Fruit fly (Drosophila melanogaster) whole organism, embryonic: ENCODE measurements around the gene Nazo.

Experiments
- ATbp ChIP-seq: fragments of 200-800 bp; sonication (Bioruptor generic); optimal IDR thresholded peaks from 2 replicates; lab custom pipeline; 2017; ENCODE audit warnings: missing biosample characterization, mild to moderate bottlenecking, missing genetic modification characterization, missing genetic modification reagents
- Antp ChIP-seq: fragments of 200-800 bp; sonication (Bioruptor generic); optimal IDR thresholded peaks from 3 replicates; lab custom pipeline; 2016; ENCODE audit warnings: missing biosample characterization, missing genetic modification characterization
- Awh ChIP-seq: fragments of 200-800 bp; sonication (Bioruptor generic); IDR thresholded peaks from 2 replicates; pipeline ENCODE4, ENCODE4 v1.3.6; 2022; ENCODE audit warnings: missing biosample characterization, missing genetic modification characterization
- B-H1 ChIP-seq: fragments of 200-800 bp; sonication (Bioruptor generic); IDR thresholded peaks from 3 replicates; pipeline ENCODE4 v1.3.6; 2022; ENCODE audit warnings: missing biosample characterization, missing genetic modification characterization
- B-H2 ChIP-seq: fragments of 200-800 bp; sonication (Bioruptor generic); optimal IDR thresholded peaks from 2 replicates; lab custom pipeline; 2018; ENCODE audit warnings: missing biosample characterization, mild to moderate bottlenecking, missing genetic modification characterization
- CG10431 ChIP-seq: fragments of 200-800 bp; sonication (Bioruptor generic); optimal IDR thresholded peaks from 3 replicates; lab custom pipeline; 2018; ENCODE audit warnings: missing biosample characterization, mild to moderate bottlenecking, missing genetic modification characterization
- CG11560 ChIP-seq: fragments of 200-800 bp; sonication (Bioruptor generic); IDR thresholded peaks from 3 replicates; pipeline ENCODE4 v1.3.6; 2022; ENCODE audit warnings: missing biosample characterization, missing genetic modification characterization
- CG12391 ChIP-seq: fragments of 200-800 bp; sonication (Bioruptor generic); optimal IDR thresholded peaks from 3 replicates; lab custom pipeline; 2018; ENCODE audit warnings: missing biosample characterization, mild to moderate bottlenecking, missing genetic modification characterization, moderate library complexity
- CG14667 ChIP-seq: fragments of 200-800 bp; sonication (Bioruptor generic); IDR thresholded peaks from 2 replicates; pipeline ENCODE4 v1.3.6; 2022; ENCODE audit warnings: missing biosample characterization, missing genetic modification characterization
- CG16813 ChIP-seq: fragments of 200-800 bp; sonication (Bioruptor generic); IDR thresholded peaks from 3 replicates; pipeline ENCODE4 v1.3.6; 2022; ENCODE audit warnings: missing biosample characterization, missing genetic modification characterization; ENCODE audit not compliant: partially characterized antibody
- CG2199 ChIP-seq: fragments of 200-800 bp; sonication (Bioruptor generic); IDR thresholded peaks from 3 replicates; pipeline ENCODE4 v1.3.6; 2022; ENCODE audit warnings: missing biosample characterization, missing genetic modification characterization
- CG30403 ChIP-seq: fragments of 200-800 bp; sonication (Bioruptor generic); optimal IDR thresholded peaks from 3 replicates; lab custom pipeline; 2016; ENCODE audit warnings: missing biosample characterization, missing genetic modification characterization
- CG32767 ChIP-seq: fragments of 200-800 bp; sonication (Bioruptor generic); IDR thresholded peaks from 2 replicates; pipeline ENCODE4 v1.3.6; 2022; ENCODE audit warnings: missing biosample characterization, missing genetic modification characterization
- CG33557 ChIP-seq: fragments of 200-800 bp; sonication (Bioruptor generic); optimal IDR thresholded peaks from 2 replicates; lab custom pipeline; 2019; ENCODE audit warnings: missing biosample characterization, mild to moderate bottlenecking, missing genetic modification characterization, moderate library complexity
- CG34224 ChIP-seq: fragments of 200-800 bp; sonication (Bioruptor generic); IDR thresholded peaks from 3 replicates; pipeline ENCODE4 v1.3.6; 2022; ENCODE audit warnings: missing biosample characterization, missing genetic modification characterization; ENCODE audit not compliant: partially characterized antibody
- CG3838 ChIP-seq: fragments of 200-800 bp; sonication (Bioruptor generic); optimal IDR thresholded peaks from 3 replicates; lab custom pipeline; 2016; ENCODE audit warnings: missing biosample characterization, missing genetic modification characterization
- CG42726 ChIP-seq: fragments of 200-800 bp; sonication (Bioruptor generic); IDR thresholded peaks from 2 replicates; pipeline ENCODE4 v1.3.6; 2022; ENCODE audit warnings: missing biosample characterization, missing genetic modification characterization; ENCODE audit not compliant: partially characterized antibody
- CG6791 ChIP-seq: fragments of 200-800 bp; sonication (Bioruptor generic); IDR thresholded peaks from 3 replicates; pipeline ENCODE4 v1.3.6; 2022; ENCODE audit warnings: missing biosample characterization, missing genetic modification characterization; ENCODE audit not compliant: partially characterized antibody
- CG6854 ChIP-seq: fragments of 200-800 bp; sonication (Bioruptor generic); optimal IDR thresholded peaks from 3 replicates; lab custom pipeline; 2017; ENCODE audit warnings: missing biosample characterization, mild to moderate bottlenecking, missing genetic modification characterization
- CG8478 ChIP-seq: fragments of >200 bp; optimal IDR thresholded peaks from 2 replicates; lab custom pipeline; 2018
- CG9876 ChIP-seq: fragments of 200-800 bp; sonication (Bioruptor generic); optimal IDR thresholded peaks from 2 replicates; lab custom pipeline; 2016; ENCODE audit warnings: missing biosample characterization, missing genetic modification characterization
- CTCF ChIP-seq: fragments of 200-800 bp; sonication (Bioruptor generic); optimal IDR thresholded peaks from 2 replicates; lab custom pipeline; 2017; ENCODE audit warnings: missing biosample characterization, mild to moderate bottlenecking, missing genetic modification characterization, moderate library complexity
- D ChIP-seq, 2 experiments: fragments of 200-800 bp in 1 of 2; fragments of >200 bp in 1 of 2; sonication (Bioruptor generic) in 1 of 2; optimal IDR thresholded peaks; 2 replicates in 1 of 2; 3 replicates in 1 of 2; lab custom pipeline; 2017; ENCODE audit warnings: mild to moderate bottlenecking in 1 of 2, missing biosample characterization in 1 of 2, missing genetic modification characterization in 1 of 2, missing genetic modification reagents in 1 of 2
- E2f1 ChIP-seq: fragments of 200-800 bp; sonication (Bioruptor generic); IDR thresholded peaks from 2 replicates; pipeline ENCODE4 v1.3.6; 2022; ENCODE audit warnings: missing biosample characterization, missing genetic modification characterization
- E2f2 ChIP-seq: fragments of 200-800 bp; sonication (Bioruptor generic); IDR thresholded peaks from 2 replicates; pipeline ENCODE4 v1.3.6; 2022; ENCODE audit warnings: missing biosample characterization, missing genetic modification characterization
- Hmx ChIP-seq: fragments of 200-800 bp; sonication (Bioruptor generic); optimal IDR thresholded peaks from 2 replicates; lab custom pipeline; 2016; ENCODE audit warnings: missing biosample characterization, missing genetic modification characterization
- Med ChIP-seq: fragments of 200-800 bp; sonication (Bioruptor generic); peaks from one replicate; lab custom pipeline; 2016; ENCODE audit warnings: missing biosample characterization, missing genetic modification characterization, mild to moderate bottlenecking, inconsistent platforms, moderate library complexity
- Oli ChIP-seq: fragments of 200-800 bp; sonication (Bioruptor generic); optimal IDR thresholded peaks from 2 replicates; lab custom pipeline; 2018; ENCODE audit warnings: missing biosample characterization, mild to moderate bottlenecking, missing genetic modification characterization, moderate library complexity
- Spps ChIP-seq: fragments of 200-800 bp; sonication (Bioruptor generic); optimal IDR thresholded peaks from 2 replicates; lab custom pipeline; 2018; ENCODE audit warnings: missing biosample characterization, mild to moderate bottlenecking, missing genetic modification characterization
- Stat92E ChIP-seq, 3 experiments: fragments of >200 bp in 2 of 3; fragments of 200-800 bp in 1 of 3; sonication (Bioruptor generic) in 1 of 3; optimal IDR thresholded peaks; 2 replicates each; lab custom pipeline; 2017 to 2019; ENCODE audit warnings: missing biosample characterization in 3 of 3, missing genetic modification characterization in 3 of 3, mild to moderate bottlenecking in 1 of 3, moderate library complexity in 1 of 3
- Tbp ChIP-seq: fragments of >200 bp; optimal IDR thresholded peaks from 2 replicates; lab custom pipeline; 2018; ENCODE audit warnings: missing biosample characterization, missing genetic modification characterization
- YL-1 ChIP-seq: fragments of 200-800 bp; sonication (Bioruptor generic); optimal IDR thresholded peaks from 3 replicates; lab custom pipeline; 2017; ENCODE audit warnings: missing biosample characterization, mild to moderate bottlenecking, missing genetic modification characterization
- amos ChIP-seq: fragments of 200-800 bp; sonication (Bioruptor generic); IDR thresholded peaks from 2 replicates; pipeline ENCODE4 v1.3.6; 2022; ENCODE audit warnings: missing biosample characterization, missing genetic modification characterization; ENCODE audit not compliant: partially characterized antibody
- ash1 ChIP-seq: fragments of 200-800 bp; sonication (Bioruptor generic); optimal IDR thresholded peaks from 2 replicates; lab custom pipeline; 2018; ENCODE audit warnings: missing biosample characterization, mild to moderate bottlenecking, missing genetic modification characterization
- bab2 ChIP-seq: fragments of 200-800 bp; sonication (Bioruptor generic); optimal IDR thresholded peaks from 2 replicates; lab custom pipeline; 2016; ENCODE audit warnings: missing biosample characterization, missing genetic modification characterization
- bigmax ChIP-seq: fragments of 200-800 bp; sonication (Bioruptor generic); optimal IDR thresholded peaks from 2 replicates; lab custom pipeline; 2018; ENCODE audit warnings: missing biosample characterization, mild to moderate bottlenecking, missing genetic modification characterization
- gcm ChIP-seq: fragments of 200-800 bp; sonication (Bioruptor generic); optimal IDR thresholded peaks from 2 replicates; lab custom pipeline; 2019; ENCODE audit warnings: missing biosample characterization, mild to moderate bottlenecking, missing genetic modification characterization, moderate library complexity
- gcm2 ChIP-seq: fragments of 200-800 bp; sonication (Bioruptor generic); optimal IDR thresholded peaks from 2 replicates; lab custom pipeline; 2016; ENCODE audit warnings: missing biosample characterization, missing genetic modification characterization
- hkb ChIP-seq, 2 experiments: fragments of 200-800 bp in 1 of 2; fragments of >200 bp in 1 of 2; sonication (Bioruptor generic) in 1 of 2; IDR thresholded peaks in 1 of 2; optimal IDR thresholded peaks in 1 of 2; 2 replicates each; pipeline versions ENCODE4 v1.3.6 to Lab custom; 2017 to 2022; ENCODE audit warnings: missing biosample characterization in 1 of 2, missing genetic modification characterization in 1 of 2
- insv ChIP-seq, 2 experiments: fragments of 200-800 bp; sonication (Bioruptor generic); optimal IDR thresholded peaks; 3 replicates each; lab custom pipeline; 2016 to 2018; ENCODE audit warnings: missing biosample characterization in 2 of 2, missing genetic modification characterization in 2 of 2
- knrl ChIP-seq: fragments of 200-800 bp; sonication (Bioruptor generic); IDR thresholded peaks from 3 replicates; pipeline ENCODE4 v1.3.6; 2022; ENCODE audit warnings: missing biosample characterization, missing genetic modification characterization; ENCODE audit not compliant: partially characterized antibody
- nerfin-2 ChIP-seq: fragments of 200-800 bp; sonication (Bioruptor generic); IDR thresholded peaks from 2 replicates; pipeline ENCODE4 v1.3.6; 2022; ENCODE audit warnings: missing biosample characterization, missing genetic modification characterization; ENCODE audit not compliant: partially characterized antibody
- onecut ChIP-seq: fragments of 200-800 bp; sonication (Bioruptor generic); IDR thresholded peaks from 2 replicates; pipeline ENCODE4 v1.3.6; 2022; ENCODE audit warnings: missing biosample characterization, missing genetic modification characterization
- so ChIP-seq: fragments of 200-800 bp; sonication (Bioruptor generic); IDR thresholded peaks from 3 replicates; pipeline ENCODE4 v1.3.6; 2022; ENCODE audit warnings: missing biosample characterization, missing genetic modification characterization
- tap ChIP-seq: fragments of 200-800 bp; optimal IDR thresholded peaks from 3 replicates; lab custom pipeline; 2019; ENCODE audit warnings: missing biosample characterization, mild to moderate bottlenecking, missing genetic modification characterization, moderate library complexity
- trem ChIP-seq: fragments of 200-800 bp; optimal IDR thresholded peaks from 3 replicates; lab custom pipeline; 2019; ENCODE audit warnings: missing biosample characterization, mild to moderate bottlenecking, missing genetic modification characterization, moderate library complexity
- wdn ChIP-seq: fragments of 200-800 bp; sonication (Bioruptor generic); IDR thresholded peaks from 2 replicates; pipeline ENCODE4 v1.3.6; 2022; ENCODE audit warnings: missing biosample characterization, missing genetic modification characterization

The Nazo gene

dm6 chr3R:8305110-8305509 is 17.4 kb downstream of the Nazo start, which contains the start of gene Sgt1 (continued):
- TF ChIP-seq CG11560 (tag; lab: Robert Waterston, UW) (peak; percentile 60; the same call in 2 of the 3 replicates), Antp (peak; percentile 65), tap (tag; lab: Kevin White, UChicago) (no peak), CG10431 (GFP tag; lab: Kevin White, UChicago) (no peak), Hmx (GFP tag; lab: Kevin White, UChicago) (no peak), CG3838 (GFP tag; lab: Kevin White, UChicago) (no peak), ash1 (GFP tag; lab: Kevin White, UChicago) (no peak), CG42726 (GFP tag; lab: Robert Waterston, UW) (peak; percentile 71), bab2 (GFP tag; lab: Kevin White, UChicago) (peak; percentile 41), CG12391 (tag; lab: Kevin White, UChicago) (peak; percentile 46), knrl (GFP tag; lab: Robert Waterston, UW) (peak; percentile 74), Tbp (GFP tag; lab: Kevin White, UChicago) (no peak), CG14667 (GFP tag; lab: Robert Waterston, UW) (no peak), B-H2 (peak; percentile 88), YL-1 (GFP tag; lab: Kevin White, UChicago) (peak; percentile 87), CG6791 (GFP tag; lab: Robert Waterston, UW) (peak; percentile 86), bigmax (GFP tag; lab: Kevin White, UChicago) (peak; percentile 50), CG6854 (GFP tag; lab: Kevin White, UChicago) (no peak), CG30403 (GFP tag; lab: Kevin White, UChicago) (peak; percentile 56), CG9876 (GFP tag; lab: Kevin White, UChicago) (no peak), Spps (no peak), E2f1 (GFP tag; lab: Robert Waterston, UW) (no peak)

- TF ChIP-seq wdn (GFP tag; lab: Robert Waterston, UW) (no peak), E2f2 (GFP tag; lab: Robert Waterston, UW) (0 out of 2 replicates have a peak, but pooled peaks have one; percentile 14), trem (tag; lab: Kevin White, UChicago) (peak; percentile 6), Med (GFP tag; lab: Kevin White, UChicago) (peak; percentile 33), ATbp (GFP tag; lab: Kevin White, UChicago) (peak; percentile 51), CG34224 (GFP tag; lab: Robert Waterston, UW) (peak; percentile 47; the same call in 2 of the 3 replicates), Stat92E (GFP tag; optimal IDR thresholded peaks at IDR 0.05; lab: Kevin White, UChicago) (peak in 1 of 3 experiments; percentile 59), CG2199 (peak; percentile 45; the same call in 1 of the 3 replicates), onecut (GFP tag; lab: Robert Waterston, UW) (0 out of 2 replicates have a peak, but pooled peaks have one; percentile 5), so (GFP tag; lab: Robert Waterston, UW) (no peak), Awh (GFP tag; lab: Robert Waterston, UW) (0 out of 2 replicates have a peak, but pooled peaks have one; percentile 13), hkb (optimal IDR thresholded peaks at IDR 0.05; lab: Kevin White, UChicago) (peak; percentile 22), hkb (GFP tag; IDR thresholded peaks at IDR 0.05; lab: Robert Waterston, UW) (no peak), CG33557 (peak; percentile 8), Oli (tag; lab: Kevin White, UChicago) (no peak), CG32767 (peak; percentile 9; the same call in 1 of the 2 replicates), D (optimal IDR thresholded peaks at IDR 0.05; lab: Kevin White, UChicago) (peak; percentile 37), D (GFP tag; optimal IDR thresholded peaks at IDR 0.05; lab: Kevin White, UChicago) (no peak), B-H1 (GFP tag; lab: Robert Waterston, UW) (no peak), CG16813 (GFP tag; lab: Robert Waterston, UW) (peak; percentile 35; the same call in 1 of the 3 replicates), gcm2 (no peak), amos (GFP tag; lab: Robert Waterston, UW) (peak; percentile 68), nerfin-2 (GFP tag; lab: Robert Waterston, UW) (no peak), CG8478 (lab: Kevin White, UChicago) (no peak), insv (GFP tag; optimal IDR thresholded peaks at IDR 0.05; lab: Kevin White, UChicago) (peak; percentile 98 to 100), CTCF (peak; percentile 73), gcm (GFP tag; lab: Kevin White, UChicago) (no peak), knrl (GFP tag; lab: Robert Waterston, UW) (peak; percentile 34; the same call in 1 of the 3 replicates)
Measured at dm6 chr3R:8306188-8306926, 18.7 kb downstream of the Nazo start.
